Worm (Caenorhabditis elegans) whole organism, early embryonic: ENCODE results near the gene Y110A2AL.10.

Experiments used
- F13C5.2 ChIP-seq: sonication (generic microtip); optimal IDR thresholded peaks from 2 replicates; lab custom pipeline; 2017; ENCODE audit warnings: mild to moderate bottlenecking, missing genetic modification characterization, inconsistent platforms, missing compliant biosample characterization
- aly-1 ChIP-seq: sonication (generic microtip); optimal IDR thresholded peaks from 2 replicates; lab custom pipeline; 2016; ENCODE audit warnings: missing genetic modification characterization, missing compliant biosample characterization
- ama-1 ChIP-seq: fragments of 150-350 bp; optimal IDR thresholded peaks from 2 replicates; lab custom pipeline; 2014
- ets-7 ChIP-seq: sonication (generic microtip); optimal IDR thresholded peaks from 2 replicates; lab custom pipeline; 2016; ENCODE audit warnings: missing genotype, missing genetic modification characterization, missing compliant biosample characterization
- flt-1 ChIP-seq: fragments of 200-800 bp; sonication (Bioruptor generic); IDR thresholded peaks from 2 replicates; pipeline ENCODE4 v1.3.6; 2022; ENCODE audit warnings: missing genetic modification characterization, missing compliant biosample characterization
- hnd-1 ChIP-seq: sonication (generic microtip); optimal IDR thresholded peaks from 2 replicates; lab custom pipeline; 2016; ENCODE audit warnings: missing genetic modification characterization, missing compliant biosample characterization
- sea-1 ChIP-seq: fragments of 200-800 bp; sonication (Bioruptor generic); conservative IDR thresholded peaks from 2 replicates; pipeline ENCODE4 v1.3.6; 2022; ENCODE audit warnings: missing genetic modification characterization, missing compliant biosample characterization
- tbx-37 ChIP-seq: fragments of 200-800 bp; sonication (Bioruptor generic); conservative IDR thresholded peaks from 2 replicates; pipeline ENCODE4 v1.3.6; 2022; ENCODE audit warnings: missing genetic modification reagents, missing genetic modification characterization, missing compliant biosample characterization
- tra-4 ChIP-seq: sonication (generic microtip); optimal IDR thresholded peaks from 2 replicates; lab custom pipeline; 2017; ENCODE audit warnings: missing genetic modification characterization, missing compliant biosample characterization

ce11 chrII:2920234-2920633, 48.5 kb upstream of the Y110A2AL.10 start:
- TF ChIP-seq ama-1 (lab: Kevin White, UChicago): no peak
- TF ChIP-seq hnd-1 (tag; lab: Kevin White, UChicago): no peak
- no peak for TF ChIP-seq F13C5.2
- TF ChIP-seq aly-1 (tag; lab: Kevin White, UChicago): no peak
- no peak for TF ChIP-seq flt-1 (GFP tag; lab: Robert Waterston, UW)
- TF ChIP-seq sea-1 (GFP tag; lab: Robert Waterston, UW): no peak
- TF ChIP-seq tra-4 (tag; lab: Kevin White, UChicago): no peak
- no peak for TF ChIP-seq tbx-37 (GFP tag; lab: Robert Waterston, UW)
- TF ChIP-seq ets-7 (tag; lab: Kevin White, UChicago): no peak
